Fruit fly (Drosophila melanogaster): ENCODE results near the gene MagR.

Gene MagR

dm6 chrX:15697581-15698208, 36.4 kb upstream of the MagR start (continued):
- peak; percentile 86 for TF ChIP-seq CG10267 (tag; optimal IDR thresholded peaks at IDR 0.05)
- TF ChIP-seq insv (GFP tag; optimal IDR thresholded peaks at IDR 0.05) = no peak
- TF ChIP-seq klu (GFP tag; IDR thresholded peaks at IDR 0.05) = peak; percentile 94
- TF ChIP-seq vnd (GFP tag; IDR thresholded peaks at IDR 0.05; ENCODE audit: partially characterized antibody) = no peak
- peak; percentile 85 for TF ChIP-seq CG11560 (tag; IDR thresholded peaks at IDR 0.05)
- TF ChIP-seq CG13624 (GFP tag; optimal IDR thresholded peaks at IDR 0.05) = peak; percentile 67
- no peak for TF ChIP-seq Dfd (GFP tag; optimal IDR thresholded peaks at IDR 0.05)
- peak; percentile 88 for TF ChIP-seq CG1603 (tag; optimal IDR thresholded peaks at IDR 0.05)
- TF ChIP-seq CG6654 (GFP tag; optimal IDR thresholded peaks at IDR 0.05) = peak; percentile 77
- TF ChIP-seq Spps (tag; optimal IDR thresholded peaks at IDR 0.05) = peak; percentile 82
- TF ChIP-seq gcm2 (GFP tag; optimal IDR thresholded peaks at IDR 0.05) = peak; percentile 31
- TF ChIP-seq slp2 (GFP tag; optimal IDR thresholded peaks at IDR 0.05) = peak; percentile 43
- TF ChIP-seq nom (GFP tag; optimal IDR thresholded peaks at IDR 0.05) = peak; percentile 65
- peak; percentile 88 for TF ChIP-seq Chrac-16 (GFP tag; optimal IDR thresholded peaks at IDR 0.05)
- TF ChIP-seq Hr3 (GFP tag; optimal IDR thresholded peaks at IDR 0.05) = peak; percentile 90
- peak; percentile 60 for TF ChIP-seq CG13123 (GFP tag; optimal IDR thresholded peaks at IDR 0.05)
- no peak for TF ChIP-seq Asciz (GFP tag; optimal IDR thresholded peaks at IDR 0.05)
- peak; percentile 85 for TF ChIP-seq so (GFP tag; IDR thresholded peaks at IDR 0.05)
- peak; percentile 97 for TF ChIP-seq Rfx (GFP tag; IDR thresholded peaks at IDR 0.05)
- peak; percentile 89 for TF ChIP-seq CG12071 (GFP tag; optimal IDR thresholded peaks at IDR 0.05)
- TF ChIP-seq wdn (GFP tag; IDR thresholded peaks at IDR 0.05) = peak; percentile 87
- no peak for TF ChIP-seq pan (optimal IDR thresholded peaks at IDR 0.05)
- peak in 1 of 2 experiments; percentile 96 for TF ChIP-seq pan (GFP tag; optimal IDR thresholded peaks at IDR 0.05 in 1 of 2, IDR thresholded peaks at IDR 0.05 in 1 of 2)
- TF ChIP-seq CG30431 (GFP tag; optimal IDR thresholded peaks at IDR 0.05) = peak; percentile 74
- peak; percentile 92 for TF ChIP-seq CG9727 (GFP tag; optimal IDR thresholded peaks at IDR 0.05)
- no peak for TF ChIP-seq abd-A (tag; optimal IDR thresholded peaks at IDR 0.05)
- TF ChIP-seq bowl (GFP tag; IDR thresholded peaks at IDR 0.05) = peak; percentile 76
- TF ChIP-seq CG1233 (GFP tag; optimal IDR thresholded peaks at IDR 0.05) = peak; percentile 88
- peak; percentile 74 for TF ChIP-seq CG43689 (GFP tag; IDR thresholded peaks at IDR 0.05)
- peak; percentile 92 for TF ChIP-seq CG11695 (GFP tag; IDR thresholded peaks at IDR 0.05)
- peak; percentile 86 for TF ChIP-seq CG3726 (GFP tag; IDR thresholded peaks at IDR 0.05)
- TF ChIP-seq jing (GFP tag; optimal IDR thresholded peaks at IDR 0.05) = peak; percentile 76
- TF ChIP-seq jigr1 (GFP tag; IDR thresholded peaks at IDR 0.05) = peak; percentile 75; the same call in 2 of the 3 replicates
- TF ChIP-seq Gsc (GFP tag; IDR thresholded peaks at IDR 0.05) = peak; percentile 71
- peak; percentile 90 for TF ChIP-seq CG31224 (GFP tag; IDR thresholded peaks at IDR 0.05)
- peak; percentile 97 for TF ChIP-seq sob (GFP tag; IDR thresholded peaks at IDR 0.05)
- peak; percentile 97 for TF ChIP-seq row (GFP tag; IDR thresholded peaks at IDR 0.05)
- TF ChIP-seq CG14014 (GFP tag; IDR thresholded peaks at IDR 0.05) = peak; percentile 96
- no peak for TF ChIP-seq tll (GFP tag; optimal IDR thresholded peaks at IDR 0.05)
- TF ChIP-seq ranshi (GFP tag; IDR thresholded peaks at IDR 0.05) = peak; percentile 94
- peak; percentile 90 for TF ChIP-seq ara (GFP tag; IDR thresholded peaks at IDR 0.05)
- TF ChIP-seq CG18619 (GFP tag; optimal IDR thresholded peaks at IDR 0.05) = peak; percentile 87
- TF ChIP-seq stwl (tag; optimal IDR thresholded peaks at IDR 0.05) = peak; percentile 6
- TF ChIP-seq crp (GFP tag; optimal IDR thresholded peaks at IDR 0.05) = no peak
- TF ChIP-seq CG7357 (GFP tag; IDR thresholded peaks at IDR 0.05) = peak; percentile 85
- no peak for TF ChIP-seq Camta (GFP tag; optimal IDR thresholded peaks at IDR 0.05)
- peak; percentile 30 for TF ChIP-seq MESR4 (GFP tag; optimal IDR thresholded peaks at IDR 0.05)
- TF ChIP-seq CG15479 (GFP tag; optimal IDR thresholded peaks at IDR 0.05) = no peak
- peak; percentile 60 for TF ChIP-seq bab2 (GFP tag; optimal IDR thresholded peaks at IDR 0.05)
- TF ChIP-seq CG34224 (GFP tag; IDR thresholded peaks at IDR 0.05; ENCODE audit: partially characterized antibody) = no peak; the same call in 2 of the 3 replicates

Data from whole organism, embryonic.